Worm (Caenorhabditis elegans): ENCODE results near the gene tpan-1.

tpan-1 gene

DNA sequence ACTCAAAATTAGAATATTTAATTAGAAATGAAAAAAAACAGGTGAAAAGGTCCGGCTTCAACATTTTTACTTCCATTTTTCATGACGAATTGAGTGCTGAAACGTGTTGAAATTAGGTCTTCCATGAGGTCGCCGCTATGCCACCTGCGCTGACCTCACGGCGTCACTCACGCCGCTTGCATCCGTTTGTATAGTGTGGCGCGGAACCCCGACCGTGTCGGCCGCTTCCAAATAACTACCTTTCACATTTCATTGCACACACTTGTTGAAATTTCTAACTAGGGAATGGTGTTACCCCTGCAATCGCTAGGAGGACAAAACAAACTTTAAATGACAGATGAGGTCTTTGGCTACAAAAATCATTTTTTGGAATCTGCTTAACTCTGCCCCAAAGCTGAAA lies 14.2 kb downstream of the tpan-1 start:
- peak; percentile 90 for TF ChIP-seq snpc-4 (tag; optimal IDR thresholded peaks at IDR 0.05)

DNA sequence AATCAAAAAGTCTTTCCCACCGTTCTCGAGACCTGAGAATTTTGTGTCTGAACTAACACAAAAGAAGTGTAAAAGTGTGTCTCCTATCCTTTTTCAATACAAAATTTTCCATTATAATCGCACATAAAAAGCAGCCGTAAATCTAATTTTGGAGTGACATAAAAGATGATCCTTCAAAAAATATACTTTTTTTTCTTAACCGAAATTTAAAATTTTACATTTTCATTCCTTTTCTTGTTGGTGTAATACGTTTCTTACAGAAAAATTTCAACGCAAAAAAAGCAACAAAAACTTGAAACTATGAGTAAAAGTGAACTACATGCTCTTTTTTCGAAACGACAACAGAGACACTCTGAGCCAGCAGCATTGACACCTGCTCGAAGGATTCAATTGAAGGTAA lies 17.7 kb downstream of the tpan-1 start, which contains the start of gene Y44A6D.6:
Gene Y44A6D.6 (plus strand): TSS at position 301 of the 400 bp plus-strand sequence.
- TF ChIP-seq unc-39 (tag; optimal IDR thresholded peaks at IDR 0.05) = no peak
- no peak for TF ChIP-seq lin-13 (GFP tag; optimal IDR thresholded peaks at IDR 0.05)
- no peak for TF ChIP-seq nhr-10 (tag; optimal IDR thresholded peaks at IDR 0.05)
- no peak for TF ChIP-seq nhr-21 (tag; optimal IDR thresholded peaks at IDR 0.05)
- no peak for TF ChIP-seq Y55F3AM.14 (GFP tag; optimal IDR thresholded peaks at IDR 0.05)
- TF ChIP-seq zag-1 (tag; optimal IDR thresholded peaks at IDR 0.05) = no peak
- no peak for TF ChIP-seq skn-1 (tag; optimal IDR thresholded peaks at IDR 0.05)
- TF ChIP-seq elt-1 (tag; optimal IDR thresholded peaks at IDR 0.05) = no peak
- no peak for TF ChIP-seq aly-2 (tag; optimal IDR thresholded peaks at IDR 0.05)
- TF ChIP-seq lin-39 (tag; optimal IDR thresholded peaks at IDR 0.05) = no peak
- TF ChIP-seq alr-1 (tag; optimal IDR thresholded peaks at IDR 0.05) = no peak
- no peak for TF ChIP-seq ztf-11 (tag; optimal IDR thresholded peaks at IDR 0.05)
- no peak for TF ChIP-seq blmp-1 (tag; optimal IDR thresholded peaks at IDR 0.05; ENCODE audit: insufficient read depth)
- no peak for TF ChIP-seq ceh-16 (tag; optimal IDR thresholded peaks at IDR 0.05)
- no peak for TF ChIP-seq mbf-1 (tag; optimal IDR thresholded peaks at IDR 0.05)

DNA sequence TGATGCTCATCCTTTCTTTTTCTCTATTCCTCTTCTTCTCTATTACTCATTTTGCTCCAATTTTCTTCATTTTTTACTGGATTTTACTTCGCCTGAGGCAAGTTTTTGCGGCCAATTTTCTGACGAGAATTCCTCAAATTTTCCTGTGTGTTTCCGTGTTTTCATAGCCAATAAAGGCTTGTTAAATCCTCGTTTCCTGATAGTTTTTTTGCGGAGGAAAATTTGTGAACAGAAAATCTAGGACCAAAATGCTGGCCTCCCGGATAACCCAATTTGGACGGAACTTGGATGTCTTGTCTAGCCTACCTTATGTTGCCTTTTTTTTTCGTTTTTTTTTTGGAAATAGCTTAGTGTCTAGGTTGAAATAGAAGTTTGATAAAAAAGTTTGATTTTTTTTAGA lies 24.3 kb downstream of the tpan-1 start:
- no peak for TF ChIP-seq elt-3 (tag; optimal IDR thresholded peaks at IDR 0.05)
- TF ChIP-seq snpc-4 (tag; optimal IDR thresholded peaks at IDR 0.05) = no peak
- TF ChIP-seq ZK546.5 (tag; optimal IDR thresholded peaks at IDR 0.05) = no peak
- TF ChIP-seq ceh-82 (tag; optimal IDR thresholded peaks at IDR 0.05) = no peak
- no peak for TF ChIP-seq R02D3.7 (tag; optimal IDR thresholded peaks at IDR 0.05)
- TF ChIP-seq nhr-25 (tag; optimal IDR thresholded peaks at IDR 0.05) = no peak
- TF ChIP-seq dmd-4 (tag; optimal IDR thresholded peaks at IDR 0.05) = no peak
- TF ChIP-seq Y55F3AM.14 (GFP tag; optimal IDR thresholded peaks at IDR 0.05) = no peak
- TF ChIP-seq gmeb-1 (tag; optimal IDR thresholded peaks at IDR 0.05) = no peak
- no peak for TF ChIP-seq unc-55 (GFP tag; optimal IDR thresholded peaks at IDR 0.05)
- TF ChIP-seq nhr-11 (tag; optimal IDR thresholded peaks at IDR 0.05) = no peak

DNA sequence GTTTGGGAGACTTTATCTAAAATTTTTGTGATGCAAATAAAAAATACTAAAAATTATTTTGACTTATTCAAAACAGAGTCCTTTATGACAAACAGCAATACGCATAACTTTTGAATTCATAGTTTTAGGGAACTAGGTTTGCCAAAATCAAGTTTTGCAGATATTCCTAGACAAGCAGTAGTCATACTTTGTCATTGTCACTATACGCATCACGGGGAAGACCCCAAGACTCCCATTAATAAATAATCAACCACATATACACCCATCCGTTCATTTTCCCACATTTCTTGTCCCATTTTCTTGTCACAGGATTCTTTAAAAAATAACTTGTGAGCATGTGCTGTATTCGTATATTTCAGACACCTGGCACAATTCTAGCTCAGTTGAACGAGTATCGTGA lies 25.1 kb downstream of the tpan-1 start, which contains the start of gene Y44A6D.7:
Gene Y44A6D.7 (plus strand): TSS at position 301 of the 400 bp plus-strand sequence.
- TF ChIP-seq R02D3.7 (tag; optimal IDR thresholded peaks at IDR 0.05) (no peak), unc-55 (GFP tag; optimal IDR thresholded peaks at IDR 0.05) (peak; percentile 39)

DNA sequence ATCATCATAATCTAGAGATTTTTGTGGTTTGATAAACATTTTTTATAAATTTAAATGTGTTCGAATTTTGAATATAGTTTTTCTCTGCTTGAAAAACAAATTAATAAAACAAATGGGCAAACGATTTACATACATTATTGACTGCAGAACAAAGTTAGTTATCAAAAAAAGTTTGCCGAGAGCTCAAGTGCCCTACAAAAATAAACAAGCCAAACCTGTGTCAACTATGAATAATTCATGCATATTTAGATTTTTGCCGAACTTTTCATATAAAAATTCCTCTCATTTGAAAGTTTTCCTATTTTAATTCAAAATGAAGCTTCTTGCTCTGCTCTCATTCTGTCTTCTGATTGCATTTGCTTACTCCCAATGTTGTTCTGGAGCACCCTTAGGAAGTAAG lies 26.5 kb downstream of the tpan-1 start, which contains the start of gene sshk-1:
Gene sshk-1 (plus strand): TSS at position 301 of the 400 bp plus-strand sequence.
- no peak for TF ChIP-seq lin-11 (tag; optimal IDR thresholded peaks at IDR 0.05)

DNA sequence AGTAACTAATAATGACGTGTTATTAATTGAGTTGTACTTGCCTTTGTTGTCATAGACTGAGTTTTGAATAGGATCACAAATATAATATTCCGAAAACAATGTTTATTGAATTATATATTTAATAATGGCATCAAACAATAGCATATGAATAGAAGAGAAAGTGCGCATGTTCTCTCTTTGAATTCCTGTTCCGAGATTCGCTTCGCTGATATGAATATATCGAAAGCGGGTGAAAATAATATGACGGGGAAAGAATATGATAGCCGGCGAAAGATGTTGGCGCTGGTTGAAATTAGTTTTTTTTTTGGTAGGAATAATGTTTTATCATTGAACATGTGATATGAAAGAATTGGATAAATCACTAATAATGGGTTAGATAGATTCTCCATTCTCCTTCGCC lies 30.7 kb downstream of the tpan-1 start, which contains the start of gene T03D8.6:
Gene T03D8.6 (minus strand): TSS at position 298 of the 400 bp plus-strand sequence.
- TF ChIP-seq ztf-4 (tag; optimal IDR thresholded peaks at IDR 0.05) = no peak
- TF ChIP-seq unc-39 (tag; optimal IDR thresholded peaks at IDR 0.05) = no peak
- TF ChIP-seq lsy-2 (tag; optimal IDR thresholded peaks at IDR 0.05) = no peak
- TF ChIP-seq unc-62 (GFP tag; optimal IDR thresholded peaks at IDR 0.05) = no peak
- no peak for TF ChIP-seq peb-1 (tag; optimal IDR thresholded peaks at IDR 0.05)
- no peak for TF ChIP-seq ZK546.5 (tag; optimal IDR thresholded peaks at IDR 0.05)
- no peak for TF ChIP-seq dmd-4 (tag; optimal IDR thresholded peaks at IDR 0.05)
- no peak for TF ChIP-seq nhr-129 (tag; optimal IDR thresholded peaks at IDR 0.05)
- no peak for TF ChIP-seq egl-27 (tag; optimal IDR thresholded peaks at IDR 0.05)
- TF ChIP-seq fos-1 (tag; optimal IDR thresholded peaks at IDR 0.05) = no peak
- TF ChIP-seq nhr-237 (tag; optimal IDR thresholded peaks at IDR 0.05) = no peak

Data from whole organism, L2 larva.